Worm (Caenorhabditis elegans) whole organism, early embryonic: ENCODE measurements around the gene mrpl-4.

Experiments
- B0310.2 ChIP-seq: sonication (generic microtip); optimal IDR thresholded peaks from 2 replicates; lab custom pipeline; 2016; ENCODE audit warnings: mild to moderate bottlenecking, missing genetic modification characterization, missing compliant biosample characterization
- ama-1 ChIP-seq: fragments of 150-350 bp; optimal IDR thresholded peaks from 2 replicates; lab custom pipeline; 2014
- ceh-13 ChIP-seq: fragments of 200-800 bp; sonication (Bioruptor generic); optimal IDR thresholded peaks from 2 replicates; lab custom pipeline; 2018; ENCODE audit warnings: mild to moderate bottlenecking, missing genetic modification characterization, missing compliant biosample characterization
- flt-1 ChIP-seq: fragments of 200-800 bp; sonication (Bioruptor generic); IDR thresholded peaks from 2 replicates; pipeline ENCODE4 v1.3.6; 2022; ENCODE audit warnings: missing genetic modification characterization, missing compliant biosample characterization
- hmbx-1 ChIP-seq: sonication (generic microtip); optimal IDR thresholded peaks from 2 replicates; lab custom pipeline; 2016; ENCODE audit warnings: mild to moderate bottlenecking, missing genetic modification characterization, missing compliant biosample characterization
- hmg-4 ChIP-seq: fragments of 200-800 bp; sonication (Bioruptor generic); optimal IDR thresholded peaks from 2 replicates; lab custom pipeline; 2018; ENCODE audit warnings: mild to moderate bottlenecking, missing genetic modification characterization, missing compliant biosample characterization
- hnd-1 ChIP-seq: sonication (generic microtip); optimal IDR thresholded peaks from 2 replicates; lab custom pipeline; 2016; ENCODE audit warnings: missing genetic modification characterization, missing compliant biosample characterization
- pes-1 ChIP-seq: fragments of 200-800 bp; sonication (Bioruptor generic); IDR thresholded peaks from 2 replicates; pipeline ENCODE4 v1.3.6; 2022; ENCODE audit warnings: missing genetic modification reagents, missing genetic modification characterization, missing compliant biosample characterization

- no peak for TF ChIP-seq flt-1 (GFP tag; lab: Robert Waterston, UW)
- no peak for TF ChIP-seq pes-1 (GFP tag; lab: Robert Waterston, UW)
- no peak for TF ChIP-seq hnd-1
- no peak for TF ChIP-seq ama-1 (lab: Kevin White, UChicago)
- TF ChIP-seq hmbx-1: no peak
- TF ChIP-seq ceh-13 (GFP tag; lab: Kevin White, UChicago): no peak
- TF ChIP-seq B0310.2 (tag; lab: Kevin White, UChicago): no peak
- TF ChIP-seq hmg-4 (GFP tag; lab: Kevin White, UChicago): no peak
Observed at ce11 chrV:8449241-8449640, 17.8 kb upstream of the mrpl-4 start.
